Worm (Caenorhabditis elegans) whole organism, mixed stage, embryonic: ENCODE results near the gene F31F7.1.

ENCODE experiments used
- ceh-83 ChIP-seq: fragments of 200-800 bp; sonication (Bioruptor generic); optimal IDR thresholded peaks from 2 replicates; lab custom pipeline; 2018; ENCODE audit warnings: mild to moderate bottlenecking, missing genetic modification characterization, missing compliant biosample characterization
- ces-1 ChIP-seq: fragments of 150-350 bp; optimal IDR thresholded peaks from 2 replicates; lab custom pipeline; 2014; ENCODE audit warnings: missing biosample characterization, missing genetic modification reagents, missing genetic modification characterization
- elt-1 ChIP-seq: sonication (generic microtip); optimal IDR thresholded peaks from 2 replicates; lab custom pipeline; 2017; ENCODE audit warnings: missing genetic modification characterization, mild to moderate bottlenecking, missing compliant biosample characterization, antibody characterized with exemption, moderate library complexity, borderline replicate concordance; ENCODE audit not compliant: insufficient read depth
- lsy-2 ChIP-seq: fragments of 150-350 bp; optimal IDR thresholded peaks from 2 replicates; lab custom pipeline; 2014; ENCODE audit warnings: missing biosample characterization, missing genetic modification characterization
- mep-1 ChIP-seq: fragments of 150-350 bp; optimal IDR thresholded peaks from 2 replicates; lab custom pipeline; 2017; ENCODE audit warnings: missing biosample characterization, missing genetic modification reagents, missing genetic modification characterization, inconsistent platforms
- nhr-12 ChIP-seq: fragments of 150-350 bp; optimal IDR thresholded peaks from 2 replicates; lab custom pipeline; 2014; ENCODE audit warnings: missing biosample characterization, missing genetic modification characterization
- nhr-2 ChIP-seq: fragments of 150-350 bp; optimal IDR thresholded peaks from 2 replicates; lab custom pipeline; 2014; ENCODE audit warnings: missing biosample characterization, missing genetic modification characterization
- nhr-237 ChIP-seq: fragments of 150-350 bp; optimal IDR thresholded peaks from 2 replicates; lab custom pipeline; 2014; ENCODE audit warnings: missing biosample characterization, missing genetic modification characterization
- nhr-28 ChIP-seq: fragments of 150-350 bp; optimal IDR thresholded peaks from 2 replicates; lab custom pipeline; 2014; ENCODE audit warnings: missing biosample characterization, missing genetic modification characterization
- snpc-4 ChIP-seq: fragments of 150-350 bp; optimal IDR thresholded peaks from 2 replicates; lab custom pipeline; 2014; ENCODE audit warnings: missing biosample characterization, missing genetic modification characterization
- unc-39 ChIP-seq: fragments of 150-350 bp; optimal IDR thresholded peaks from 2 replicates; lab custom pipeline; 2014; ENCODE audit warnings: missing biosample characterization, missing genetic modification characterization
- unc-62 ChIP-seq: fragments of 150-350 bp; optimal IDR thresholded peaks from 2 replicates; lab custom pipeline; 2014; ENCODE audit warnings: missing biosample characterization, missing genetic modification reagents, missing genetic modification characterization
- ztf-11 ChIP-seq: fragments of 150-350 bp; optimal IDR thresholded peaks from 2 replicates; lab custom pipeline; 2014; ENCODE audit warnings: missing biosample characterization, missing genetic modification characterization

DNA sequence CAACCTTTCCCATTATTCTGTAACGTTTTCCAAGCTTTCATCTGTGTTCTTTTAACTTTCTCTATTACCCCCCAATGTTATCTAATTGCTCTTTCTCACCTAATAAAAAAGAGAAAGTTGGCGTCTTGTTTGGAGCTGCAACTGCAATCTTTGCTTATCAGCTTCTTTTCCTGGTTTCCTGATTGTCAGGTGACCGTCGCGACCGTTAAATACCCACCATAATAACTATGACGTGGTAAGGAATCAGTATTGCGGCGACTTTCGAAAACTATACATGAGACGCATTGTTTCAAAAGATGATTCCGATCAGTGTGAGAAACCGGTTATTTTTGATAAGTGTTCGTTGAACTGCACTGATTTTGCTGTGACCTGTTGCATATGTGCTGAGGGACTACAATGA lies 1.0 kb upstream of the F31F7.1 start:
- TF ChIP-seq nhr-237 (tag; lab: Kevin White, UChicago) (no peak), elt-1 (tag; lab: Kevin White, UChicago) (no peak), nhr-2 (tag; lab: Kevin White, UChicago) (no peak), snpc-4 (no peak), unc-62 (GFP tag; lab: Kevin White, UChicago) (no peak), unc-39 (tag; lab: Kevin White, UChicago) (no peak), mep-1 (no peak), ceh-83 (GFP tag; lab: Kevin White, UChicago) (no peak), ztf-11 (tag; lab: Kevin White, UChicago) (no peak), lsy-2 (tag; lab: Kevin White, UChicago) (no peak), ces-1 (GFP tag; lab: Kevin White, UChicago) (no peak), nhr-28 (tag; lab: Kevin White, UChicago) (no peak), nhr-12 (tag; lab: Kevin White, UChicago) (no peak)
